Fruit fly (Drosophila melanogaster): Measurements from ENCODE around the gene CG10026.
A peak's percentile ranks its signal among the peaks of the same experiment; 100 is the strongest.

The CG10026 gene

DNA sequence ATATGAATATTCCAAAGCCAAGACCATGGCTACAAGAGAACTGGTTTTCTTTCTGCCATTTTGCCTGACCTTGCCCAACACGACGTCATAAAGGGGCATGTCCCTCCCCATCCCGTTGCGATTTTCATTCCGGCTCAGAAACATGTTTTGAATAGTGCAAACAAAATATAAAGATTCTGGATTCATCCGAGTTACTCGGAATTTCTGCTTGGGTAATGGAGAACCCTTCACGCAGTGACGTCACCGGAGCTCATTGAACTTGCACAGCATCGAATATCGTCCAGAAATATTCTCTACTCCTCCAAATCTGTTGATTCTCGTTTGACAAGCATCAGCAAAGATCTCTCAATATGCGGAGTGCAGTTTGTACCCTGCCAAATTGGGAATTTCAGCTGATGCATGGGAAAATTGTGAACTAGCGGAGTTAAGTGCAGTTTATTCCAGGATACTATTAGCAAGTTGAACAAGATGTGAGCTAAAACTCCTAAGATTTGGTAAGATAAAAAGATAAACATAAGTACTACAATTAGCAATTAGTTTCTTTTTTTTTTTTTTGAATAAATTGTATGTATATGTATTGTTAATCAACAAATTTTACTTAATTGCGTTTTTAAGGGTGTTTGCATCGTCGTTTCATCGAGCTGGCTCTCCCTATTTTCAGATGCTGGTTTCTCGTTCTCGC lies at the start of gene CG10026:
Gene CG10026, plus strand, starts transcription at position 187 of the 682 bp plus-strand sequence.
- TF ChIP-seq dmrt93B (GFP tag; optimal IDR thresholded peaks at IDR 0.05) (no peak), fru (GFP tag; optimal IDR thresholded peaks at IDR 0.05) (peak; percentile 52), br (GFP tag; optimal IDR thresholded peaks at IDR 0.05) (peak; percentile 59), Vsx2 (GFP tag; optimal IDR thresholded peaks at IDR 0.05; ENCODE audit: partially characterized antibody) (no peak), usp (GFP tag; optimal IDR thresholded peaks at IDR 0.05) (no peak), Myc (optimal IDR thresholded peaks at IDR 0.05) (no peak), sv (GFP tag; optimal IDR thresholded peaks at IDR 0.05) (no peak), foxo (GFP tag; optimal IDR thresholded peaks at IDR 0.05) (peak in 1 of 2 experiments; percentile 16), N (GFP tag; optimal IDR thresholded peaks at IDR 0.05) (no peak), jim (GFP tag; optimal IDR thresholded peaks at IDR 0.05) (no peak), woc (GFP tag; optimal IDR thresholded peaks at IDR 0.05) (peak; percentile 31), tai (GFP tag; optimal IDR thresholded peaks at IDR 0.05) (no peak), Hr83 (GFP tag; optimal IDR thresholded peaks at IDR 0.05; ENCODE audit: poor library complexity, severe bottlenecking) (no peak), OdsH (GFP tag; optimal IDR thresholded peaks at IDR 0.05) (peak; percentile 58), rgr (GFP tag; optimal IDR thresholded peaks at IDR 0.05) (peak; percentile 62), brk (GFP tag; optimal IDR thresholded peaks at IDR 0.05) (no peak), h (GFP tag; optimal IDR thresholded peaks at IDR 0.05) (peak; percentile 25), lola (GFP tag; optimal IDR thresholded peaks at IDR 0.05) (no peak), Dfd (GFP tag; optimal IDR thresholded peaks at IDR 0.05) (no peak), CG32264 (GFP tag; optimal IDR thresholded peaks at IDR 0.05) (no peak), Hnf4 (GFP tag; optimal IDR thresholded peaks at IDR 0.05) (no peak), HLH106 (tag; optimal IDR thresholded peaks at IDR 0.05) (peak; percentile 53), sage (GFP tag; optimal IDR thresholded peaks at IDR 0.05) (no peak), Rel (GFP tag; optimal IDR thresholded peaks at IDR 0.05) (no peak), Rel (tag; optimal IDR thresholded peaks at IDR 0.05) (no peak), Jra (GFP tag; optimal IDR thresholded peaks at IDR 0.05) (no peak), Sp1 (GFP tag; optimal IDR thresholded peaks at IDR 0.05) (peak; percentile 51), dl (GFP tag; optimal IDR thresholded peaks at IDR 0.05; ENCODE audit: insufficient read depth in 1 of 2, partially characterized antibody in 2 of 2) (no peak), ey (GFP tag; optimal IDR thresholded peaks at IDR 0.05) (peak; percentile 59), GATAd (GFP tag; optimal IDR thresholded peaks at IDR 0.05) (no peak), Dif (GFP tag; optimal IDR thresholded peaks at IDR 0.05; ENCODE audit: partially characterized antibody) (peak; percentile 34), psq (GFP tag; optimal IDR thresholded peaks at IDR 0.05) (peak; percentile 61)

DNA sequence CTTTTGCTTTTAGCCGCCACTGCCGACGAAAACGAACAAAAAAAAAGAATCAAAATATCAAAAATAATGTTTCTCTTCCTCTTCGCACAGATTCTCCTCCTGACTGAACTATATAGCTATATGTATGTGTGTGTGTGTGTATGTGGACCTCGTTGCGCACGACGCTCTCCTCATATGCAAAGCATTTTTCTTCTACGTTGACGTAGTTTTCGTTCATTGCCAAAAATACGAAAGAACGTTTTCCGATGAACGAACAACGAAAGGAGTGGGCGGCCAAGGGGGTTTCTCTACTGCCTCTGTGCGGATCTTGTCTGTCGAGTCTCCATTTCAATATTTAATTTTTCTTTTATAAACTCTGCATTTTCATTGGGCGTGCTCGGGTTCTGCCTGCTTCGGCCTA lies 49.3 kb upstream of the CG10026 start:
- TF ChIP-seq jim (GFP tag; optimal IDR thresholded peaks at IDR 0.05) (no peak), CG9705 (GFP tag; optimal IDR thresholded peaks at IDR 0.05) (no peak), Sp1 (GFP tag; optimal IDR thresholded peaks at IDR 0.05) (no peak), pan (optimal IDR thresholded peaks at IDR 0.05) (no peak), Hr83 (GFP tag; optimal IDR thresholded peaks at IDR 0.05; ENCODE audit: poor library complexity, severe bottlenecking) (no peak), N (GFP tag; optimal IDR thresholded peaks at IDR 0.05) (no peak), Jra (GFP tag; optimal IDR thresholded peaks at IDR 0.05) (no peak), ey (GFP tag; optimal IDR thresholded peaks at IDR 0.05) (no peak), OdsH (GFP tag; optimal IDR thresholded peaks at IDR 0.05) (no peak)

DNA sequence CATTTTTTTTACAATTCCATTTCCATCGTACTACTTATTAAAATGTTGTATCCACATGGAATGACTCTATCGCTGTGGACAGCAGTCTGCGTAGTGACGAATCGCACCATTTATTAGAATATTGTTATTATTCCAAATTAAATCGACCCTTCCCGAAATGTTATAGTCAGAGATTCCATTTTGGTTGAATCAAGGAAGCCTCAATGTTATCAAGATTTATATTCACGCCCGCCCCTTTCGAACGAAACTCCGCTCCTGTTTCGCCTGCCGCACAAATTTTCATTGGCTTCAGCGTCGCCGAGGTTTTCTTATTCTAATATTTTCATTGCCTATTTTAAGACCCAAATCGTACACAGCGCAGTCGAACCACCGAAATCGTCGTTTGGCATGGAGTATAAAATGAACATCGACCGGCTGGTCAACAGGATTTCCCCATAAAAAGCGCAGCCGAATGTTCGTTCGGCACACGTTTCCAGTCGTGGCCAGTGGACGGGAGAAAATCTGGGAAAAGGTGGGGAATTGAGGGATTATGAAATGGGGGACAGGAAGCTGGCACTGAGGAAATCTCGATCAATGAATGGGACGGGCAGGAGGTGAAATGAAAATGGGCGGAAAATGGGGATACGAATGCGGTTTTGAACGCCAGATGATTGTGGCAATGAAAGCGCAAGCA lies 48.2 kb upstream of the CG10026 start:
- TF ChIP-seq foxo (GFP tag; optimal IDR thresholded peaks at IDR 0.05) (no peak), fru (GFP tag; optimal IDR thresholded peaks at IDR 0.05) (no peak), h (GFP tag; optimal IDR thresholded peaks at IDR 0.05) (no peak), pan (optimal IDR thresholded peaks at IDR 0.05) (no peak)

DNA sequence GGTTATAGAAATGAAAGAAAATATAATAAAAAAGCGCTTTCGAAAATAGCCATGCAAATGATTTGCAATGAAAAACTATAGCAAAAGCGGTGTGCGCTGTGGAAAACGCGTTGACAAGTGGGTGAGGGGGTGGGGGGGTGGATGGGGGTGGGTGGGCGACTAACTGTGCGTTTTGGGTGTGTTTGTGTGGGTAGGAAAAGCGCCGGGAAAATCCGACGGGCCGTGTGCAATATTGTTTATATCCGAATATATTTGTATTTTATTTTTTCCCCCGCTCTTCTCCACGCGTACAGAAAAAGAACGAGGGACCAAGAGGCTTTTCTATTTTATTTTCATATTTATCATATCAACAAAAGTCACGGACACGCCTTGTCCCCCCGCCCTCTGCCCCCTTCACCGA lies 47.6 kb upstream of the CG10026 start:
- no peak for TF ChIP-seq Jra (GFP tag; optimal IDR thresholded peaks at IDR 0.05)
- no peak for TF ChIP-seq Hr78 (GFP tag; optimal IDR thresholded peaks at IDR 0.05)
- no peak for TF ChIP-seq Sp1 (GFP tag; optimal IDR thresholded peaks at IDR 0.05)
- TF ChIP-seq dmrt93B (GFP tag; optimal IDR thresholded peaks at IDR 0.05), result no peak
- no peak for TF ChIP-seq foxo (GFP tag; optimal IDR thresholded peaks at IDR 0.05)
- TF ChIP-seq rgr (GFP tag; optimal IDR thresholded peaks at IDR 0.05), result no peak
- TF ChIP-seq fru (GFP tag; optimal IDR thresholded peaks at IDR 0.05), result no peak
- TF ChIP-seq Mio (GFP tag; optimal IDR thresholded peaks at IDR 0.05), result no peak
- TF ChIP-seq dl (GFP tag; optimal IDR thresholded peaks at IDR 0.05; ENCODE audit: insufficient read depth in 1 of 2, partially characterized antibody in 2 of 2), result no peak
- TF ChIP-seq dsf (GFP tag; optimal IDR thresholded peaks at IDR 0.05; ENCODE audit: borderline replicate concordance), result no peak
- TF ChIP-seq Hnf4 (GFP tag; optimal IDR thresholded peaks at IDR 0.05), result no peak
- no peak for TF ChIP-seq Rel (GFP tag; optimal IDR thresholded peaks at IDR 0.05)
- no peak for TF ChIP-seq Rel (tag; optimal IDR thresholded peaks at IDR 0.05)
- no peak for TF ChIP-seq usp (GFP tag; optimal IDR thresholded peaks at IDR 0.05)
- no peak for TF ChIP-seq OdsH (GFP tag; optimal IDR thresholded peaks at IDR 0.05)
- no peak for TF ChIP-seq psq (GFP tag; optimal IDR thresholded peaks at IDR 0.05)
- no peak for TF ChIP-seq lola (GFP tag; optimal IDR thresholded peaks at IDR 0.05)
- TF ChIP-seq jim (GFP tag; optimal IDR thresholded peaks at IDR 0.05), result no peak
- no peak for TF ChIP-seq sage (GFP tag; optimal IDR thresholded peaks at IDR 0.05)
- no peak for TF ChIP-seq Abd-B (GFP tag; optimal IDR thresholded peaks at IDR 0.05)
- TF ChIP-seq pan (optimal IDR thresholded peaks at IDR 0.05), result no peak
